Fruit fly (Drosophila melanogaster): ENCODE data around the gene RhoGAP71E.
A peak's percentile ranks its signal among the peaks of the same experiment; 100 is the strongest.

RhoGAP71E gene

dm6 chr3L:15634368-15635075 lies 45.9 kb downstream of the RhoGAP71E start (continued):
- TF ChIP-seq CG6254 (GFP tag; optimal IDR thresholded peaks at IDR 0.05), result no peak
- no peak for TF ChIP-seq Hr3 (GFP tag; optimal IDR thresholded peaks at IDR 0.05)
- TF ChIP-seq HLH4C (GFP tag; IDR thresholded peaks at IDR 0.05; ENCODE audit: partially characterized antibody), result no peak
- no peak for TF ChIP-seq nau (GFP tag; optimal IDR thresholded peaks at IDR 0.05)
- no peak for TF ChIP-seq hbn (GFP tag; IDR thresholded peaks at IDR 0.05; ENCODE audit: partially characterized antibody)
- no peak for TF ChIP-seq E2f2 (GFP tag; IDR thresholded peaks at IDR 0.05)
- peak; percentile 99 for TF ChIP-seq CG8281 (tag; optimal IDR thresholded peaks at IDR 0.05)
- TF ChIP-seq lov (optimal IDR thresholded peaks at IDR 0.05), result no peak
- no peak for TF ChIP-seq lov (GFP tag; IDR thresholded peaks at IDR 0.05)
- no peak for TF ChIP-seq chif (GFP tag; optimal IDR thresholded peaks at IDR 0.05)
- no peak for TF ChIP-seq kni (GFP tag; optimal IDR thresholded peaks at IDR 0.05)
- no peak for TF ChIP-seq CG16779 (GFP tag; IDR thresholded peaks at IDR 0.05)
- no peak for TF ChIP-seq CrebB (tag; optimal IDR thresholded peaks at IDR 0.05)
- TF ChIP-seq zfh1 (GFP tag; IDR thresholded peaks at IDR 0.05), result no peak
- TF ChIP-seq cwo (GFP tag; optimal IDR thresholded peaks at IDR 0.05), result peak; percentile 31
- TF ChIP-seq CG7839 (tag; optimal IDR thresholded peaks at IDR 0.05), result peak; percentile 15
- TF ChIP-seq CG32532 (GFP tag; IDR thresholded peaks at IDR 0.05), result no peak
- TF ChIP-seq BtbVII (GFP tag; optimal IDR thresholded peaks at IDR 0.05), result no peak
- no peak for TF ChIP-seq Sox102F (GFP tag; optimal IDR thresholded peaks at IDR 0.05)
- no peak for TF ChIP-seq CG42726 (GFP tag; IDR thresholded peaks at IDR 0.05; ENCODE audit: partially characterized antibody)
- no peak for TF ChIP-seq Ssrp (tag; optimal IDR thresholded peaks at IDR 0.05)
- TF ChIP-seq CG9609 (GFP tag; optimal IDR thresholded peaks at IDR 0.05), result no peak
- no peak for TF ChIP-seq sim (GFP tag; IDR thresholded peaks at IDR 0.05)
- TF ChIP-seq CG31224 (GFP tag; IDR thresholded peaks at IDR 0.05), result no peak
- TF ChIP-seq CG9876 (GFP tag; optimal IDR thresholded peaks at IDR 0.05), result no peak
- TF ChIP-seq zen2 (GFP tag; IDR thresholded peaks at IDR 0.05; ENCODE audit: partially characterized antibody), result no peak
- TF ChIP-seq Hr78 (GFP tag; optimal IDR thresholded peaks at IDR 0.05), result no peak
- no peak for TF ChIP-seq CG12104 (GFP tag; optimal IDR thresholded peaks at IDR 0.05)
- peak; percentile 31 for TF ChIP-seq CG34376 (GFP tag; optimal IDR thresholded peaks at IDR 0.05)
- no peak for TF ChIP-seq sens (GFP tag)
- 0 out of 3 replicates have a peak, but pooled peaks have one; percentile 40 for TF ChIP-seq CG17361 (GFP tag; IDR thresholded peaks at IDR 0.05)
- no peak for TF ChIP-seq CG30020 (tag; optimal IDR thresholded peaks at IDR 0.05)
- TF ChIP-seq Ptx1 (GFP tag; IDR thresholded peaks at IDR 0.05), result no peak
- no peak for TF ChIP-seq CG6272 (GFP tag; IDR thresholded peaks at IDR 0.05)
- TF ChIP-seq lilli (GFP tag; optimal IDR thresholded peaks at IDR 0.05), result no peak
- no peak for TF ChIP-seq tx (GFP tag; optimal IDR thresholded peaks at IDR 0.05)
- no peak for TF ChIP-seq vvl (GFP tag; IDR thresholded peaks at IDR 0.05)
- peak; percentile 21; the same call in 1 of the 2 replicates for TF ChIP-seq Adf1 (GFP tag; IDR thresholded peaks at IDR 0.05)
- no peak for TF ChIP-seq Dek (tag; optimal IDR thresholded peaks at IDR 0.05)
- TF ChIP-seq HmgZ (tag; optimal IDR thresholded peaks at IDR 0.05), result no peak
- TF ChIP-seq sens-2 (GFP tag; IDR thresholded peaks at IDR 0.05), result 0 out of 2 replicates have a peak, but pooled peaks have one; percentile 21
- TF ChIP-seq Xrp1 (GFP tag; IDR thresholded peaks at IDR 0.05), result no peak
- no peak for TF ChIP-seq en (GFP tag; optimal IDR thresholded peaks at IDR 0.05)
- TF ChIP-seq Dfd (GFP tag; optimal IDR thresholded peaks at IDR 0.05), result no peak
- no peak for TF ChIP-seq CG2712 (tag; optimal IDR thresholded peaks at IDR 0.05)
- no peak for TF ChIP-seq pros (GFP tag; optimal IDR thresholded peaks at IDR 0.05)
- TF ChIP-seq ftz-f1 (GFP tag; optimal IDR thresholded peaks at IDR 0.05), result no peak
- TF ChIP-seq CG34422 (GFP tag; IDR thresholded peaks at IDR 0.05), result no peak
- no peak for TF ChIP-seq Ada2b (GFP tag; IDR thresholded peaks at IDR 0.05)
- no peak for TF ChIP-seq CG18619 (GFP tag; optimal IDR thresholded peaks at IDR 0.05)

Measured in whole organism, embryonic.